Fruit fly (Drosophila melanogaster) whole organism, prepupa: ENCODE results near the gene TwdlV.

Source experiments
- Blimp-1 ChIP-seq: fragments of 200-800 bp; sonication (Bioruptor generic); optimal IDR thresholded peaks from 3 replicates; lab custom pipeline; 2017; ENCODE audit warnings: missing biosample characterization, missing genetic modification characterization, mild to moderate bottlenecking, moderate library complexity, missing genetic modification reagents
- CG10631 ChIP-seq: fragments of 200-800 bp; sonication (Bioruptor generic); optimal IDR thresholded peaks from 2 replicates; lab custom pipeline; 2016; ENCODE audit warnings: missing biosample characterization, missing genetic modification characterization
- CG10669 ChIP-seq: fragments of 200-800 bp; sonication (Bioruptor generic); optimal IDR thresholded peaks from 3 replicates; lab custom pipeline; 2018; ENCODE audit warnings: missing biosample characterization, mild to moderate bottlenecking, missing genetic modification characterization, moderate library complexity
- CG11294 ChIP-seq: fragments of 200-800 bp; sonication (Bioruptor generic); IDR thresholded peaks from 2 replicates; pipeline ENCODE4 v1.3.6; 2022; ENCODE audit warnings: missing biosample characterization, missing genetic modification characterization
- CG11762 ChIP-seq: fragments of 200-800 bp; sonication (Bioruptor generic); optimal IDR thresholded peaks from 3 replicates; lab custom pipeline; 2016; ENCODE audit warnings: missing biosample characterization, missing genetic modification characterization; ENCODE audit not compliant: insufficient read depth
- CG11902 ChIP-seq: fragments of 200-800 bp; sonication (Bioruptor generic); optimal IDR thresholded peaks from 3 replicates; lab custom pipeline; 2016; ENCODE audit warnings: missing biosample characterization, missing genetic modification characterization
- CG1621 ChIP-seq: fragments of 200-800 bp; sonication (Bioruptor generic); optimal IDR thresholded peaks from 3 replicates; lab custom pipeline; 2018; ENCODE audit warnings: missing biosample characterization, mild to moderate bottlenecking, missing genetic modification characterization
- CG3032 ChIP-seq: fragments of 200-800 bp; optimal IDR thresholded peaks from 2 replicates; lab custom pipeline; 2019; ENCODE audit warnings: missing biosample characterization, mild to moderate bottlenecking, missing genetic modification characterization, moderate library complexity
- CG31627 ChIP-seq: fragments of 200-800 bp; sonication (Bioruptor generic); optimal IDR thresholded peaks from 3 replicates; lab custom pipeline; 2016; ENCODE audit warnings: missing biosample characterization, missing genetic modification characterization
- CG32006 ChIP-seq: fragments of 200-800 bp; sonication (Bioruptor generic); optimal IDR thresholded peaks from 3 replicates; lab custom pipeline; 2017; ENCODE audit warnings: missing biosample characterization, mild to moderate bottlenecking, missing genetic modification characterization
- CG3919 ChIP-seq: fragments of 200-800 bp; sonication (Bioruptor generic); optimal IDR thresholded peaks from 3 replicates; lab custom pipeline; 2016; ENCODE audit warnings: missing biosample characterization, missing genetic modification characterization
- CG6163 ChIP-seq: fragments of 200-800 bp; sonication (Bioruptor generic); IDR thresholded peaks from 3 replicates; pipeline ENCODE4 v1.3.6; 2022; ENCODE audit warnings: missing biosample characterization, missing genetic modification characterization
- CG6276 ChIP-seq: fragments of 200-800 bp; sonication (Bioruptor generic); optimal IDR thresholded peaks from 2 replicates; lab custom pipeline; 2017; ENCODE audit warnings: missing biosample characterization, mild to moderate bottlenecking, missing genetic modification characterization
- CG6792 ChIP-seq: fragments of 200-800 bp; sonication (Bioruptor generic); optimal IDR thresholded peaks from 3 replicates; lab custom pipeline; 2016; ENCODE audit warnings: missing biosample characterization, missing genetic modification characterization
- CG6808 ChIP-seq: fragments of 200-800 bp; sonication (Bioruptor generic); optimal IDR thresholded peaks from 3 replicates; lab custom pipeline; 2017; ENCODE audit warnings: missing biosample characterization, missing genetic modification characterization, mild to moderate bottlenecking, moderate library complexity, missing genetic modification reagents
- CG7368 ChIP-seq: fragments of 200-800 bp; sonication (Bioruptor generic); optimal IDR thresholded peaks from 3 replicates; lab custom pipeline; 2016; ENCODE audit warnings: missing biosample characterization, missing genetic modification characterization
- CG8319 ChIP-seq: fragments of 200-800 bp; sonication (Bioruptor generic); optimal IDR thresholded peaks from 3 replicates; lab custom pipeline; 2016; ENCODE audit warnings: missing biosample characterization, missing genetic modification characterization
- CG8632 ChIP-seq: fragments of 200-800 bp; sonication (Bioruptor generic); optimal IDR thresholded peaks from 3 replicates; lab custom pipeline; 2016; ENCODE audit warnings: missing biosample characterization, missing genetic modification characterization
- Eip78C ChIP-seq: fragments of 200-800 bp; sonication (Bioruptor generic); peaks from one replicate; lab custom pipeline; 2016; ENCODE audit warnings: missing biosample characterization, missing genetic modification characterization
- Eip93F ChIP-seq: fragments of 200-800 bp; sonication (Bioruptor generic); optimal IDR thresholded peaks from 2 replicates; lab custom pipeline; 2016; ENCODE audit warnings: missing biosample characterization, mild to moderate bottlenecking, missing genetic modification characterization
- Ets21C ChIP-seq: fragments of 200-800 bp; sonication (Bioruptor generic); optimal IDR thresholded peaks from 3 replicates; lab custom pipeline; 2016; ENCODE audit warnings: missing biosample characterization, missing genetic modification characterization
- Ets96B ChIP-seq: fragments of 200-800 bp; optimal IDR thresholded peaks from 2 replicates; lab custom pipeline; 2019; ENCODE audit warnings: missing biosample characterization, mild to moderate bottlenecking, missing genetic modification characterization, moderate library complexity
- Hr38 ChIP-seq: sonication (Bioruptor generic); optimal IDR thresholded peaks from 2 replicates; lab custom pipeline; 2016; ENCODE audit warnings: missing biosample characterization, missing genetic modification characterization
- Met ChIP-seq: fragments of 200-800 bp; sonication (Bioruptor generic); optimal IDR thresholded peaks from 3 replicates; lab custom pipeline; 2016; ENCODE audit warnings: missing biosample characterization, missing genetic modification characterization
- OdsH ChIP-seq: fragments of 200-800 bp; sonication (Bioruptor generic); optimal IDR thresholded peaks from 3 replicates; lab custom pipeline; 2016; ENCODE audit warnings: missing biosample characterization, missing genetic modification characterization
- Sox102F ChIP-seq: fragments of 200-800 bp; sonication (Bioruptor generic); optimal IDR thresholded peaks from 2 replicates; lab custom pipeline; 2016; ENCODE audit warnings: missing biosample characterization, mild to moderate bottlenecking, missing genetic modification characterization
- Sox14 ChIP-seq: fragments of 200-800 bp; sonication (Bioruptor generic); optimal IDR thresholded peaks from 3 replicates; lab custom pipeline; 2016; ENCODE audit warnings: missing biosample characterization, missing genetic modification characterization
- Sox15 ChIP-seq: fragments of 200-800 bp; sonication (Bioruptor generic); optimal IDR thresholded peaks from 3 replicates; lab custom pipeline; 2016; ENCODE audit warnings: missing biosample characterization, missing genetic modification characterization
- achi ChIP-seq: fragments of 200-800 bp; sonication (Bioruptor generic); optimal IDR thresholded peaks from 3 replicates; lab custom pipeline; 2016; ENCODE audit warnings: missing biosample characterization, missing genetic modification characterization
- dac ChIP-seq: fragments of 200-800 bp; sonication (Bioruptor generic); optimal IDR thresholded peaks from 2 replicates; lab custom pipeline; 2017; ENCODE audit warnings: missing biosample characterization, mild to moderate bottlenecking, missing genetic modification characterization
- dsx ChIP-seq: fragments of 200-800 bp; optimal IDR thresholded peaks from 3 replicates; lab custom pipeline; 2019; ENCODE audit warnings: missing biosample characterization, mild to moderate bottlenecking, missing genetic modification characterization, moderate library complexity; ENCODE audit not compliant: poor library complexity, severe bottlenecking
- eg ChIP-seq: fragments of 200-800 bp; sonication (Bioruptor generic); IDR thresholded peaks from 3 replicates; pipeline ENCODE4 v1.3.6; 2022; ENCODE audit warnings: missing biosample characterization, missing genetic modification characterization
- fd59A ChIP-seq: fragments of 200-800 bp; sonication (Bioruptor generic); optimal IDR thresholded peaks from 2 replicates; lab custom pipeline; 2017; ENCODE audit warnings: missing biosample characterization, mild to moderate bottlenecking, missing genetic modification characterization, missing genetic modification reagents
- fd85E ChIP-seq: fragments of 200-800 bp; sonication (Bioruptor generic); optimal IDR thresholded peaks from 3 replicates; lab custom pipeline; 2016; ENCODE audit warnings: missing biosample characterization, missing genetic modification characterization
- net ChIP-seq: fragments of 200-800 bp; sonication (Bioruptor generic); optimal IDR thresholded peaks from 3 replicates; lab custom pipeline; 2016; ENCODE audit warnings: missing biosample characterization, missing genetic modification characterization
- pdm3 ChIP-seq: fragments of 200-800 bp; sonication (Bioruptor generic); optimal IDR thresholded peaks from 3 replicates; lab custom pipeline; 2016; ENCODE audit warnings: missing biosample characterization, missing genetic modification characterization
- salr ChIP-seq, 2 experiments: fragments of 200-800 bp; sonication (Bioruptor generic); optimal IDR thresholded peaks; 3 replicates each; lab custom pipeline; 2016 to 2018; ENCODE audit warnings: missing biosample characterization in 2 of 2, missing genetic modification characterization in 2 of 2, mild to moderate bottlenecking in 1 of 2
- spab ChIP-seq: fragments of 200-800 bp; sonication (Bioruptor generic); optimal IDR thresholded peaks from 2 replicates; lab custom pipeline; 2017; ENCODE audit warnings: missing biosample characterization, mild to moderate bottlenecking, missing genetic modification characterization, missing genetic modification reagents
- ss ChIP-seq, 2 experiments: fragments of 200-800 bp; sonication (Bioruptor generic); optimal IDR thresholded peaks; 2 replicates in 1 of 2; 3 replicates in 1 of 2; lab custom pipeline; 2017 to 2018; ENCODE audit warnings: mild to moderate bottlenecking in 2 of 2, missing biosample characterization in 2 of 2, missing genetic modification characterization in 2 of 2, moderate library complexity in 1 of 2
- svp ChIP-seq: fragments of 200-800 bp; sonication (Bioruptor generic); peaks from one replicate; lab custom pipeline; 2016; ENCODE audit warnings: missing biosample characterization, missing genetic modification characterization
- topi ChIP-seq: fragments of 200-800 bp; sonication (Bioruptor generic); optimal IDR thresholded peaks from 3 replicates; lab custom pipeline; 2016; ENCODE audit warnings: missing biosample characterization, missing genetic modification characterization

Gene TwdlV

dm6 chr3R:4232139-4233017 is 22.1 kb upstream of the TwdlV start, which contains the start of gene CG14641 (continued):
- TF ChIP-seq Eip78C (GFP tag; lab: Kevin White, UChicago) (peak; percentile 65), CG6808 (no peak), topi (no peak), Eip93F (no peak), CG6276 (no peak), salr (GFP tag; optimal IDR thresholded peaks at IDR 0.05; lab: Kevin White, UChicago) (no peak), achi (no peak), CG31627 (peak; percentile 28), CG6792 (GFP tag; lab: Kevin White, UChicago) (no peak), CG1621 (tag; lab: Kevin White, UChicago) (no peak), Sox14 (GFP tag; lab: Kevin White, UChicago) (peak; percentile 18), Blimp-1 (GFP tag; lab: Kevin White, UChicago) (no peak), Ets21C (GFP tag; lab: Kevin White, UChicago) (no peak), Sox102F (GFP tag; lab: Kevin White, UChicago) (no peak), CG3919 (no peak)

dm6 chr3R:4233018-4233385 is 21.5 kb upstream of the TwdlV start, which contains the start of gene abs:
abs (plus strand) TSS chr3R:4233047.
- no peak for TF ChIP-seq CG32006 (GFP tag; lab: Kevin White, UChicago)
- TF ChIP-seq CG6808 = no peak
- TF ChIP-seq OdsH (GFP tag; lab: Kevin White, UChicago) = no peak
- no peak for TF ChIP-seq CG31627
- TF ChIP-seq salr (GFP tag; optimal IDR thresholded peaks at IDR 0.05; lab: Kevin White, UChicago) = no peak
- no peak for TF ChIP-seq ss (GFP tag; optimal IDR thresholded peaks at IDR 0.05; lab: Kevin White, UChicago)
- TF ChIP-seq topi = no peak
- TF ChIP-seq CG3032 = no peak
- TF ChIP-seq CG10669 (GFP tag; lab: Kevin White, UChicago) = no peak
- no peak for TF ChIP-seq CG8319 (GFP tag; lab: Kevin White, UChicago)
- no peak for TF ChIP-seq Eip78C (GFP tag; lab: Kevin White, UChicago)
- no peak for TF ChIP-seq dsx
- TF ChIP-seq, all 60 proteins: peak for 0

dm6 chr3R:4234991-4235553 is 19.4 kb upstream of the TwdlV start, which contains the start of gene Gel:
Gel (plus strand) TSS chr3R:4235217.
- TF ChIP-seq Eip78C (GFP tag; lab: Kevin White, UChicago) (peak; percentile 44), net (GFP tag; lab: Kevin White, UChicago) (no peak), svp (GFP tag; lab: Kevin White, UChicago) (peak; percentile 90)

- TF ChIP-seq Eip78C (GFP tag; lab: Kevin White, UChicago) (peak; percentile 70), CG6792 (GFP tag; lab: Kevin White, UChicago) (no peak), CG31627 (no peak), achi (no peak), pdm3 (GFP tag; lab: Kevin White, UChicago) (no peak), CG6163 (peak; percentile 52; the same call in 2 of the 3 replicates), ss (GFP tag; optimal IDR thresholded peaks at IDR 0.05; lab: Kevin White, UChicago) (peak in 1 of 2 experiments; percentile 33), eg (GFP tag; lab: Robert Waterston, UW) (no peak), Sox15 (GFP tag; lab: Kevin White, UChicago) (no peak), Sox14 (GFP tag; lab: Kevin White, UChicago) (peak; percentile 64), CG11294 (GFP tag; lab: Robert Waterston, UW) (no peak), dac (no peak), OdsH (GFP tag; lab: Kevin White, UChicago) (no peak), CG10669 (GFP tag; lab: Kevin White, UChicago) (no peak), CG10631 (GFP tag; lab: Kevin White, UChicago) (no peak), svp (GFP tag; lab: Kevin White, UChicago) (peak; percentile 86), CG8319 (GFP tag; lab: Kevin White, UChicago) (no peak), CG7368 (no peak), Met (no peak), spab (GFP tag; lab: Kevin White, UChicago) (no peak), CG8632 (GFP tag; lab: Kevin White, UChicago) (no peak), dsx (no peak), net (GFP tag; lab: Kevin White, UChicago) (peak; percentile 18), Hr38 (GFP tag; lab: Kevin White, UChicago) (no peak), Ets96B (no peak), CG11762 (GFP tag; lab: Kevin White, UChicago) (no peak), CG6276 (peak; percentile 17), CG11902 (GFP tag; lab: Kevin White, UChicago) (no peak), fd85E (GFP tag; lab: Kevin White, UChicago) (no peak), Eip93F (no peak), fd59A (GFP tag; lab: Kevin White, UChicago) (no peak), Ets21C (GFP tag; lab: Kevin White, UChicago) (no peak)
These were observed 18.0 kb upstream of the TwdlV start for dm6 chr3R:4236534-4236933.
